Fruit fly (Drosophila melanogaster): Measurements from ENCODE around the gene twit.
A peak's percentile ranks its signal among the peaks of the same experiment; 100 is the strongest.

The twit gene

dm6 chr2L:20823196-20824105 is 28.9 kb upstream of the twit start (continued):
- TF ChIP-seq HLH4C (GFP tag; IDR thresholded peaks at IDR 0.05; ENCODE audit: partially characterized antibody) (peak; percentile 55; the same call in 2 of the 3 replicates), vvl (GFP tag; IDR thresholded peaks at IDR 0.05) (no peak), bbx (GFP tag; IDR thresholded peaks at IDR 0.05; ENCODE audit: partially characterized antibody) (peak; percentile 80), sim (GFP tag; IDR thresholded peaks at IDR 0.05) (no peak), Ets97D (GFP tag; optimal IDR thresholded peaks at IDR 0.05) (no peak), nerfin-2 (GFP tag; IDR thresholded peaks at IDR 0.05; ENCODE audit: partially characterized antibody) (peak; percentile 43; the same call in 1 of the 2 replicates), pan (optimal IDR thresholded peaks at IDR 0.05) (no peak), pan (GFP tag; optimal IDR thresholded peaks at IDR 0.05 in 1 of 2, IDR thresholded peaks at IDR 0.05 in 1 of 2) (no peak), Ada2b (GFP tag; IDR thresholded peaks at IDR 0.05) (no peak), CG1603 (tag; optimal IDR thresholded peaks at IDR 0.05) (no peak), CG11504 (tag; optimal IDR thresholded peaks at IDR 0.05) (peak; percentile 50), MBD-R2 (GFP tag; IDR thresholded peaks at IDR 0.05) (no peak), BtbVII (GFP tag; optimal IDR thresholded peaks at IDR 0.05) (no peak), Side (GFP tag; optimal IDR thresholded peaks at IDR 0.05) (no peak), CG13894 (tag; optimal IDR thresholded peaks at IDR 0.05) (no peak), CG7928 (GFP tag; optimal IDR thresholded peaks at IDR 0.05) (no peak), trem (tag; optimal IDR thresholded peaks at IDR 0.05) (no peak), zen2 (GFP tag; IDR thresholded peaks at IDR 0.05; ENCODE audit: partially characterized antibody) (peak; percentile 61; the same call in 2 of the 3 replicates), MESR4 (GFP tag; optimal IDR thresholded peaks at IDR 0.05) (no peak), CG9609 (GFP tag; optimal IDR thresholded peaks at IDR 0.05) (no peak), Dek (tag; optimal IDR thresholded peaks at IDR 0.05) (no peak), CG12769 (tag; optimal IDR thresholded peaks at IDR 0.05) (peak; percentile 94), sug (tag; optimal IDR thresholded peaks at IDR 0.05) (peak; percentile 86), CG3163 (GFP tag; optimal IDR thresholded peaks at IDR 0.05) (peak; percentile 74), rib (GFP tag; IDR thresholded peaks at IDR 0.05) (peak; percentile 82; the same call in 1 of the 2 replicates), Dfd (GFP tag; optimal IDR thresholded peaks at IDR 0.05) (no peak), CG9876 (GFP tag; optimal IDR thresholded peaks at IDR 0.05) (no peak), emc (GFP tag; optimal IDR thresholded peaks at IDR 0.05) (no peak), grn (GFP tag; optimal IDR thresholded peaks at IDR 0.05) (peak; percentile 100), Ssrp (tag; optimal IDR thresholded peaks at IDR 0.05) (peak; percentile 41), caup (GFP tag; optimal IDR thresholded peaks at IDR 0.05; ENCODE audit: severe bottlenecking) (peak; percentile 1), Atf6 (GFP tag; IDR thresholded peaks at IDR 0.05) (0 out of 2 replicates have a peak, but pooled peaks have one; percentile 8), ssp (GFP tag; IDR thresholded peaks at IDR 0.05) (peak; percentile 29; the same call in 1 of the 2 replicates), CG16813 (GFP tag; IDR thresholded peaks at IDR 0.05; ENCODE audit: partially characterized antibody) (0 out of 3 replicates have a peak, but pooled peaks have one; percentile 33), CG12942 (GFP tag; optimal IDR thresholded peaks at IDR 0.05) (peak; percentile 16), E2f2 (GFP tag; IDR thresholded peaks at IDR 0.05) (no peak), CG17361 (GFP tag; IDR thresholded peaks at IDR 0.05) (peak; percentile 67; the same call in 2 of the 3 replicates), stc (GFP tag; IDR thresholded peaks at IDR 0.05) (peak; percentile 16; the same call in 1 of the 2 replicates), Lhr (GFP tag; optimal IDR thresholded peaks at IDR 0.05) (peak; percentile 64), CG17829 (tag; optimal IDR thresholded peaks at IDR 0.05) (peak; percentile 43), sisA (GFP tag; IDR thresholded peaks at IDR 0.05) (no peak), CG10431 (GFP tag; optimal IDR thresholded peaks at IDR 0.05) (peak; percentile 79), CG6689 (GFP tag; IDR thresholded peaks at IDR 0.05) (0 out of 2 replicates have a peak, but pooled peaks have one; percentile 18), sens (GFP tag) (peak; percentile 68), CG42726 (GFP tag; IDR thresholded peaks at IDR 0.05; ENCODE audit: partially characterized antibody) (no peak), grau (tag; optimal IDR thresholded peaks at IDR 0.05) (peak; percentile 15), shn (GFP tag; optimal IDR thresholded peaks at IDR 0.05) (no peak), sqz (GFP tag; optimal IDR thresholded peaks at IDR 0.05) (peak; percentile 91)

All from whole organism, embryonic.